Fruit fly (Drosophila melanogaster): ENCODE results near the gene CG7950.

CG7950 gene

dm6 chr3R:30092700-30093044, 36.0 kb downstream of the CG7950 start (continued):
- TF ChIP-seq Dref (GFP tag; IDR thresholded peaks at IDR 0.05) (peak; percentile 33; the same call in 1 of the 2 replicates), Lhr (GFP tag; optimal IDR thresholded peaks at IDR 0.05) (peak; percentile 18), CG6689 (GFP tag; IDR thresholded peaks at IDR 0.05) (peak; percentile 84), Hr78 (GFP tag; optimal IDR thresholded peaks at IDR 0.05) (peak in 1 of 2 experiments; percentile 45), Ets65A (GFP tag) (peak; percentile 97), CG18476 (GFP tag; optimal IDR thresholded peaks at IDR 0.05) (peak; percentile 79), sqz (GFP tag; optimal IDR thresholded peaks at IDR 0.05) (peak; percentile 17), prd (optimal IDR thresholded peaks at IDR 0.05) (no peak), prd (GFP tag; IDR thresholded peaks at IDR 0.05) (peak; percentile 91), sisA (GFP tag; IDR thresholded peaks at IDR 0.05) (peak; percentile 92), cg (GFP tag; optimal IDR thresholded peaks at IDR 0.05) (no peak), twi (tag; optimal IDR thresholded peaks at IDR 0.05) (peak; percentile 61), vnd (GFP tag; IDR thresholded peaks at IDR 0.05; ENCODE audit: partially characterized antibody) (no peak), CG14050 (GFP tag; IDR thresholded peaks at IDR 0.05) (peak; percentile 83), emc (GFP tag; optimal IDR thresholded peaks at IDR 0.05) (peak; percentile 57), knrl (GFP tag; IDR thresholded peaks at IDR 0.05; ENCODE audit: partially characterized antibody) (no peak), CG7357 (GFP tag; IDR thresholded peaks at IDR 0.05) (peak; percentile 78), inv (GFP tag; IDR thresholded peaks at IDR 0.05; ENCODE audit: partially characterized antibody) (no peak), CG8290 (GFP tag; optimal IDR thresholded peaks at IDR 0.05) (peak; percentile 37), CG8290 (tag; optimal IDR thresholded peaks at IDR 0.05) (peak in 1 of 2 experiments; percentile 90), CG12236 (GFP tag; optimal IDR thresholded peaks at IDR 0.05) (peak; percentile 73), row (GFP tag; IDR thresholded peaks at IDR 0.05) (peak; percentile 91), rib (GFP tag; IDR thresholded peaks at IDR 0.05) (peak; percentile 58), CG15073 (GFP tag; optimal IDR thresholded peaks at IDR 0.05) (peak; percentile 9), ase (GFP tag; IDR thresholded peaks at IDR 0.05) (peak; percentile 79), Fer1 (GFP tag; optimal IDR thresholded peaks at IDR 0.05) (peak; percentile 84), al (GFP tag; IDR thresholded peaks at IDR 0.05) (peak; percentile 90), CG12299 (tag; optimal IDR thresholded peaks at IDR 0.05) (peak; percentile 81), Dip2 (GFP tag; IDR thresholded peaks at IDR 0.05) (no peak), slou (GFP tag; optimal IDR thresholded peaks at IDR 0.05) (no peak), CG9215 (GFP tag; IDR thresholded peaks at IDR 0.05) (peak; percentile 85), PHDP (tag; optimal IDR thresholded peaks at IDR 0.05) (peak; percentile 88), pum (GFP tag; optimal IDR thresholded peaks at IDR 0.05) (peak; percentile 82), CG2199 (GFP tag; IDR thresholded peaks at IDR 0.05) (peak; percentile 73; the same call in 1 of the 3 replicates), Xrp1 (GFP tag; IDR thresholded peaks at IDR 0.05) (peak; percentile 90), ham (GFP tag; IDR thresholded peaks at IDR 0.05) (peak; percentile 80; the same call in 1 of the 2 replicates), Meics (GFP tag; optimal IDR thresholded peaks at IDR 0.05) (peak; percentile 89), CG15601 (tag; optimal IDR thresholded peaks at IDR 0.05) (peak; percentile 58), NK7.1 (GFP tag; optimal IDR thresholded peaks at IDR 0.05) (peak; percentile 71), CG10979 (tag; optimal IDR thresholded peaks at IDR 0.05) (peak; percentile 83), Bdp1 (GFP tag; optimal IDR thresholded peaks at IDR 0.05) (peak; percentile 68), gsb-n (tag; optimal IDR thresholded peaks at IDR 0.05) (peak; percentile 75), CG17359 (tag; optimal IDR thresholded peaks at IDR 0.05) (peak; percentile 89), fd3F (GFP tag; optimal IDR thresholded peaks at IDR 0.05) (peak; percentile 83), H15 (GFP tag; IDR thresholded peaks at IDR 0.05) (peak; percentile 88), Xbp1 (GFP tag; optimal IDR thresholded peaks at IDR 0.05) (peak; percentile 89), CG18599 (GFP tag; optimal IDR thresholded peaks at IDR 0.05) (peak; percentile 93), CG32532 (GFP tag; IDR thresholded peaks at IDR 0.05) (peak; percentile 91), CG3065 (GFP tag; optimal IDR thresholded peaks at IDR 0.05) (peak; percentile 29), mirr (GFP tag; optimal IDR thresholded peaks at IDR 0.05) (peak; percentile 44), zfh1 (GFP tag; IDR thresholded peaks at IDR 0.05) (peak; percentile 83), h (optimal IDR thresholded peaks at IDR 0.05) (no peak), her (GFP tag; optimal IDR thresholded peaks at IDR 0.05) (peak; percentile 85)
